Worm (Caenorhabditis elegans): ENCODE data around the gene vps-33.1.

- TF ChIP-seq madf-2 (tag; optimal IDR thresholded peaks at IDR 0.05) (no peak), elt-2 (tag; optimal IDR thresholded peaks at IDR 0.05) (no peak), nhr-11 (tag; optimal IDR thresholded peaks at IDR 0.05) (no peak), Y22D7AL.16 (tag; optimal IDR thresholded peaks at IDR 0.05) (no peak), unc-86 (tag; optimal IDR thresholded peaks at IDR 0.05) (no peak), pqm-1 (tag; optimal IDR thresholded peaks at IDR 0.05) (no peak), pha-2 (tag; optimal IDR thresholded peaks at IDR 0.05) (no peak)
Measured at ce11 chrIII:8685590-8686240, 15.0 kb upstream of the vps-33.1 start.

Measured in whole organism, late embryonic.